Worm (Caenorhabditis elegans): Measurements from ENCODE around the gene H05C05.1.
A peak's percentile ranks its signal among the peaks of the same experiment; 100 is the strongest.

ce11 chrIII:2914029-2914428 lies 32.9 kb upstream of the H05C05.1 start:
- TF ChIP-seq lin-39 (tag; optimal IDR thresholded peaks at IDR 0.05) (no peak), lsy-2 (tag; optimal IDR thresholded peaks at IDR 0.05) (peak in 1 of 2 experiments; percentile 25), egl-27 (tag; optimal IDR thresholded peaks at IDR 0.05) (no peak), elt-1 (tag; optimal IDR thresholded peaks at IDR 0.05) (no peak), elt-3 (tag; optimal IDR thresholded peaks at IDR 0.05) (no peak), R02D3.7 (tag; optimal IDR thresholded peaks at IDR 0.05) (no peak), nhr-25 (tag; optimal IDR thresholded peaks at IDR 0.05) (no peak), ama-1 (optimal IDR thresholded peaks at IDR 0.05) (no peak), nhr-237 (tag; optimal IDR thresholded peaks at IDR 0.05) (no peak), peb-1 (tag; optimal IDR thresholded peaks at IDR 0.05) (no peak), snpc-4 (tag; optimal IDR thresholded peaks at IDR 0.05) (no peak), C34F6.9 (tag; optimal IDR thresholded peaks at IDR 0.05) (no peak), ZK546.5 (tag; optimal IDR thresholded peaks at IDR 0.05) (no peak), unc-62 (GFP tag; optimal IDR thresholded peaks at IDR 0.05) (no peak)

All from whole organism, L2 larva.